Fruit fly (Drosophila melanogaster) whole organism, embryonic: Measurements from ENCODE around the gene Gdi.

Experiments used
- B-H1 ChIP-seq: fragments of 200-800 bp; sonication (Bioruptor generic); IDR thresholded peaks from 3 replicates; pipeline ENCODE4 v1.3.6; 2022; ENCODE audit warnings: missing biosample characterization, missing genetic modification characterization
- CG13775 ChIP-seq: fragments of 200-800 bp; sonication (Bioruptor generic); optimal IDR thresholded peaks from 3 replicates; lab custom pipeline; 2017; ENCODE audit warnings: missing biosample characterization, mild to moderate bottlenecking, missing genetic modification characterization
- CG7963 ChIP-seq: fragments of 200-800 bp; sonication (Bioruptor generic); IDR thresholded peaks from 3 replicates; pipeline ENCODE4 v1.3.6; 2022; ENCODE audit warnings: missing biosample characterization, missing genetic modification characterization; ENCODE audit not compliant: partially characterized antibody
- Hand ChIP-seq: fragments of 200-800 bp; sonication (Bioruptor generic); optimal IDR thresholded peaks from 2 replicates; lab custom pipeline; 2017; ENCODE audit warnings: mild to moderate bottlenecking, missing biosample characterization, missing genetic modification reagents, missing genetic modification characterization
- ash1 ChIP-seq: fragments of 200-800 bp; sonication (Bioruptor generic); optimal IDR thresholded peaks from 2 replicates; lab custom pipeline; 2018; ENCODE audit warnings: missing biosample characterization, mild to moderate bottlenecking, missing genetic modification characterization
- cad ChIP-seq: fragments of >200 bp; optimal IDR thresholded peaks from 2 replicates; lab custom pipeline; 2017; ENCODE audit warnings: missing biosample characterization, missing genetic modification characterization
- fd102C ChIP-seq: fragments of 200-800 bp; sonication (Bioruptor generic); optimal IDR thresholded peaks from 2 replicates; lab custom pipeline; 2018; ENCODE audit warnings: missing biosample characterization, mild to moderate bottlenecking, missing genetic modification characterization, moderate library complexity
- gsb ChIP-seq: fragments of 200-800 bp; sonication (Bioruptor generic); IDR thresholded peaks from 2 replicates; pipeline ENCODE4 v1.3.6; 2022; ENCODE audit warnings: missing biosample characterization, missing genetic modification characterization
- kay ChIP-seq: fragments of 200-800 bp; sonication (Bioruptor generic); optimal IDR thresholded peaks from 2 replicates; lab custom pipeline; 2016; ENCODE audit warnings: missing biosample characterization, missing genetic modification characterization
- lola ChIP-seq, 3 experiments: fragments of >200 bp in 2 of 3; fragments of 200-800 bp in 1 of 3; sonication (Bioruptor generic) in 1 of 3; optimal IDR thresholded peaks; 2 replicates each; lab custom pipeline; 2017 to 2019; ENCODE audit warnings: missing biosample characterization in 3 of 3, missing genetic modification characterization in 3 of 3, mild to moderate bottlenecking in 1 of 3, moderate library complexity in 1 of 3
- psq ChIP-seq: fragments of 200-800 bp; sonication (Bioruptor generic); optimal IDR thresholded peaks from 2 replicates; lab custom pipeline; 2017; ENCODE audit warnings: missing biosample characterization, missing genetic modification characterization

- TF ChIP-seq CG7963 (GFP tag; lab: Robert Waterston, UW) (no peak), cad (no peak), B-H1 (GFP tag; lab: Robert Waterston, UW) (no peak), kay (GFP tag; lab: Kevin White, UChicago) (no peak), gsb (GFP tag; lab: Robert Waterston, UW) (no peak), CG13775 (GFP tag; lab: Kevin White, UChicago) (no peak), lola (GFP tag; optimal IDR thresholded peaks at IDR 0.05; lab: Kevin White, UChicago) (no peak), psq (GFP tag; lab: Kevin White, UChicago) (no peak), fd102C (GFP tag; lab: Kevin White, UChicago) (no peak), Hand (no peak), ash1 (no peak)
Observed at dm6 chr2L:9442795-9443287, 51.8 kb downstream of the Gdi start.
